Fruit fly (Drosophila melanogaster) whole organism, embryonic: ENCODE results near the gene GABPI.

Experiments
- Asciz ChIP-seq: fragments of 200-800 bp; sonication (Bioruptor generic); optimal IDR thresholded peaks from 2 replicates; lab custom pipeline; 2017; ENCODE audit warnings: missing biosample characterization, mild to moderate bottlenecking, missing genetic modification characterization, missing genetic modification reagents
- CG10959 ChIP-seq: fragments of 200-800 bp; sonication (Bioruptor generic); IDR thresholded peaks from 2 replicates; pipeline ENCODE4 v1.3.6; 2022; ENCODE audit warnings: missing biosample characterization, missing genetic modification characterization
- CG13296 ChIP-seq: fragments of 200-800 bp; sonication (Bioruptor generic); optimal IDR thresholded peaks from 3 replicates; lab custom pipeline; 2018; ENCODE audit warnings: missing biosample characterization, mild to moderate bottlenecking, missing genetic modification characterization
- CG13624 ChIP-seq: fragments of 200-800 bp; sonication (Bioruptor generic); optimal IDR thresholded peaks from 2 replicates; lab custom pipeline; 2016; ENCODE audit warnings: missing biosample characterization, missing genetic modification characterization
- CG14860 ChIP-seq: fragments of 200-800 bp; sonication (Bioruptor generic); IDR thresholded peaks from 3 replicates; pipeline ENCODE4 v1.3.6; 2022; ENCODE audit warnings: missing biosample characterization, missing genetic modification characterization; ENCODE audit not compliant: partially characterized antibody
- CG2129 ChIP-seq: fragments of 200-800 bp; sonication (Bioruptor generic); IDR thresholded peaks from 2 replicates; pipeline ENCODE4 v1.3.6; 2022; ENCODE audit warnings: missing biosample characterization, missing genetic modification characterization; ENCODE audit not compliant: partially characterized antibody
- CG31441 ChIP-seq: fragments of 200-800 bp; sonication (Bioruptor generic); IDR thresholded peaks from 2 replicates; pipeline ENCODE4 v1.3.6; 2022; ENCODE audit warnings: missing biosample characterization, missing genetic modification characterization
- CG3847 ChIP-seq: fragments of 200-800 bp; sonication (Bioruptor generic); IDR thresholded peaks from 2 replicates; pipeline ENCODE4 v1.3.6; 2022; ENCODE audit warnings: missing biosample characterization, missing genetic modification characterization
- CG4328 ChIP-seq: fragments of 200-800 bp; sonication (Bioruptor generic); optimal IDR thresholded peaks from 3 replicates; lab custom pipeline; 2017; ENCODE audit warnings: missing biosample characterization, missing genetic modification reagents, missing genetic modification characterization
- CG4404 ChIP-seq: fragments of 200-800 bp; sonication (Bioruptor generic); IDR thresholded peaks from 2 replicates; pipeline ENCODE4 v1.3.6; 2022; ENCODE audit warnings: missing biosample characterization, missing genetic modification characterization
- CG5180 ChIP-seq: fragments of 200-800 bp; sonication (Bioruptor generic); optimal IDR thresholded peaks from 3 replicates; lab custom pipeline; 2017; ENCODE audit warnings: missing biosample characterization, missing genetic modification characterization, mild to moderate bottlenecking, moderate library complexity, missing genetic modification reagents
- CG6175 ChIP-seq: fragments of 200-800 bp; sonication (Bioruptor generic); IDR thresholded peaks from 3 replicates; pipeline ENCODE4 v1.3.6; 2022; ENCODE audit warnings: missing biosample characterization, missing genetic modification characterization
- CG6272 ChIP-seq: fragments of 200-800 bp; sonication (Bioruptor generic); IDR thresholded peaks from 2 replicates; pipeline ENCODE4 v1.3.6; 2022; ENCODE audit warnings: missing biosample characterization, missing genetic modification characterization
- CG6689 ChIP-seq: fragments of 200-800 bp; sonication (Bioruptor generic); IDR thresholded peaks from 2 replicates; pipeline ENCODE4 v1.3.6; 2022; ENCODE audit warnings: missing biosample characterization, missing genetic modification characterization
- CG6813 ChIP-seq: fragments of 200-800 bp; sonication (Bioruptor generic); optimal IDR thresholded peaks from 2 replicates; lab custom pipeline; 2017; ENCODE audit warnings: missing biosample characterization, missing genetic modification characterization, mild to moderate bottlenecking, moderate library complexity, missing genetic modification reagents
- CG8281 ChIP-seq: fragments of 200-800 bp; sonication (Bioruptor generic); optimal IDR thresholded peaks from 2 replicates; lab custom pipeline; 2018; ENCODE audit warnings: missing biosample characterization, mild to moderate bottlenecking, missing genetic modification characterization, moderate library complexity
- D ChIP-seq, 2 experiments: fragments of 200-800 bp in 1 of 2; fragments of >200 bp in 1 of 2; sonication (Bioruptor generic) in 1 of 2; optimal IDR thresholded peaks; 2 replicates in 1 of 2; 3 replicates in 1 of 2; lab custom pipeline; 2017; ENCODE audit warnings: mild to moderate bottlenecking in 1 of 2, missing biosample characterization in 1 of 2, missing genetic modification characterization in 1 of 2, missing genetic modification reagents in 1 of 2
- Drgx ChIP-seq: fragments of 200-800 bp; sonication (Bioruptor generic); IDR thresholded peaks from 2 replicates; pipeline ENCODE4 v1.3.6; 2022; ENCODE audit warnings: missing biosample characterization, missing genetic modification characterization
- ERR ChIP-seq: fragments of 200-800 bp; sonication (Bioruptor generic); optimal IDR thresholded peaks from 2 replicates; lab custom pipeline; 2016; ENCODE audit warnings: missing biosample characterization, missing genetic modification characterization
- Fer1 ChIP-seq: fragments of 200-800 bp; sonication (Bioruptor generic); optimal IDR thresholded peaks from 2 replicates; lab custom pipeline; 2017; ENCODE audit warnings: missing biosample characterization, mild to moderate bottlenecking, missing genetic modification characterization
- H15 ChIP-seq: fragments of 200-800 bp; sonication (Bioruptor generic); IDR thresholded peaks from 3 replicates; pipeline ENCODE4 v1.3.6; 2022; ENCODE audit warnings: missing biosample characterization, missing genetic modification characterization
- Hand ChIP-seq: fragments of 200-800 bp; sonication (Bioruptor generic); optimal IDR thresholded peaks from 2 replicates; lab custom pipeline; 2017; ENCODE audit warnings: mild to moderate bottlenecking, missing biosample characterization, missing genetic modification reagents, missing genetic modification characterization
- Jarid2 ChIP-seq: fragments of 200-800 bp; sonication (Bioruptor generic); optimal IDR thresholded peaks from 3 replicates; lab custom pipeline; 2017; ENCODE audit warnings: mild to moderate bottlenecking, missing biosample characterization, missing genetic modification reagents, missing genetic modification characterization
- MBD-R2 ChIP-seq: fragments of 200-800 bp; sonication (Bioruptor generic); IDR thresholded peaks from 2 replicates; pipeline ENCODE4 v1.3.6; 2022; ENCODE audit warnings: missing biosample characterization, missing genetic modification characterization
- MTF-1 ChIP-seq: fragments of 200-800 bp; sonication (Bioruptor generic); optimal IDR thresholded peaks from 2 replicates; lab custom pipeline; 2018; ENCODE audit warnings: missing biosample characterization, mild to moderate bottlenecking, missing genetic modification characterization, borderline replicate concordance
- Med ChIP-seq: fragments of 200-800 bp; sonication (Bioruptor generic); peaks from one replicate; lab custom pipeline; 2016; ENCODE audit warnings: missing biosample characterization, missing genetic modification characterization, mild to moderate bottlenecking, inconsistent platforms, moderate library complexity
- Meics ChIP-seq: fragments of 200-800 bp; sonication (Bioruptor generic); optimal IDR thresholded peaks from 2 replicates; lab custom pipeline; 2017; ENCODE audit warnings: missing biosample characterization, mild to moderate bottlenecking, missing genetic modification characterization
- NC2α ChIP-seq: fragments of 200-800 bp; sonication (Bioruptor generic); optimal IDR thresholded peaks from 2 replicates; lab custom pipeline; 2016; ENCODE audit warnings: missing biosample characterization, missing genetic modification characterization
- NK7.1 ChIP-seq: fragments of 200-800 bp; sonication (Bioruptor generic); optimal IDR thresholded peaks from 3 replicates; lab custom pipeline; 2016; ENCODE audit warnings: missing biosample characterization, missing genetic modification characterization
- ash1 ChIP-seq: fragments of 200-800 bp; sonication (Bioruptor generic); optimal IDR thresholded peaks from 2 replicates; lab custom pipeline; 2018; ENCODE audit warnings: missing biosample characterization, mild to moderate bottlenecking, missing genetic modification characterization
- br ChIP-seq: fragments of >200 bp; optimal IDR thresholded peaks from 2 replicates; lab custom pipeline; 2017
- ci ChIP-seq: fragments of 200-800 bp; sonication (Bioruptor generic); IDR thresholded peaks from 3 replicates; pipeline ENCODE4 v1.3.6; 2022; ENCODE audit warnings: missing biosample characterization, missing genetic modification characterization
- gce ChIP-seq: fragments of 200-800 bp; sonication (Bioruptor generic); IDR thresholded peaks from 3 replicates; pipeline ENCODE4 v1.3.6; 2022; ENCODE audit warnings: missing biosample characterization, missing genetic modification characterization
- gro ChIP-seq: fragments of 200-800 bp; sonication (Bioruptor generic); optimal IDR thresholded peaks from 2 replicates; lab custom pipeline; 2016; ENCODE audit warnings: missing biosample characterization, missing genetic modification characterization
- gsb ChIP-seq: fragments of 200-800 bp; sonication (Bioruptor generic); IDR thresholded peaks from 2 replicates; pipeline ENCODE4 v1.3.6; 2022; ENCODE audit warnings: missing biosample characterization, missing genetic modification characterization
- her ChIP-seq: fragments of 200-800 bp; sonication (Bioruptor generic); optimal IDR thresholded peaks from 2 replicates; lab custom pipeline; 2016; ENCODE audit warnings: missing biosample characterization, missing genetic modification characterization
- mirr ChIP-seq: fragments of 200-800 bp; sonication (Bioruptor generic); optimal IDR thresholded peaks from 3 replicates; lab custom pipeline; 2018; ENCODE audit warnings: missing biosample characterization, mild to moderate bottlenecking, missing genetic modification characterization
- otp ChIP-seq: fragments of 200-800 bp; sonication (Bioruptor generic); IDR thresholded peaks from 3 replicates; pipeline ENCODE4, ENCODE4 v1.3.6; 2022; ENCODE audit warnings: missing biosample characterization, missing genetic modification characterization
- peb ChIP-seq: fragments of 200-800 bp; sonication (Bioruptor generic); IDR thresholded peaks from 2 replicates; pipeline ENCODE4 v1.3.6; 2022; ENCODE audit warnings: missing biosample characterization, missing genetic modification characterization
- ranshi ChIP-seq: fragments of 200-800 bp; sonication (Bioruptor generic); IDR thresholded peaks from 2 replicates; pipeline ENCODE4 v1.3.6; 2022; ENCODE audit warnings: missing biosample characterization, missing genetic modification characterization
- sens ChIP-seq: fragments of 200-800 bp; sonication (Bioruptor generic); peaks from one replicate; lab custom pipeline; 2016; ENCODE audit warnings: missing biosample characterization, missing genetic modification characterization
- sob ChIP-seq: fragments of 200-800 bp; sonication (Bioruptor generic); IDR thresholded peaks from 2 replicates; pipeline ENCODE4 v1.3.6; 2022; ENCODE audit warnings: missing biosample characterization, missing genetic modification characterization
- tgo ChIP-seq: fragments of 200-800 bp; sonication (Bioruptor generic); IDR thresholded peaks from 3 replicates; pipeline ENCODE4 v1.3.6; 2022; ENCODE audit warnings: missing biosample characterization, missing genetic modification characterization
- tll ChIP-seq, 2 experiments: fragments of 200-800 bp in 1 of 2; fragments of >200 bp in 1 of 2; sonication (Bioruptor generic) in 1 of 2; optimal IDR thresholded peaks; 2 replicates each; lab custom pipeline; 2017 to 2019; ENCODE audit warnings: missing biosample characterization in 2 of 2, missing genetic modification characterization in 2 of 2, mild to moderate bottlenecking in 1 of 2, moderate library complexity in 1 of 2
- trh ChIP-seq: fragments of 200-800 bp; sonication (Bioruptor generic); optimal IDR thresholded peaks from 2 replicates; lab custom pipeline; 2016; ENCODE audit warnings: missing biosample characterization, missing genetic modification characterization
- tup ChIP-seq: fragments of 200-800 bp; sonication (Bioruptor generic); optimal IDR thresholded peaks from 2 replicates; lab custom pipeline; 2016; ENCODE audit warnings: missing biosample characterization, mild to moderate bottlenecking, missing genetic modification characterization, moderate library complexity
- unc-4 ChIP-seq: fragments of 200-800 bp; sonication (Bioruptor generic); IDR thresholded peaks from 2 replicates; pipeline ENCODE4 v1.3.6; 2022; ENCODE audit warnings: missing biosample characterization, missing genetic modification characterization; ENCODE audit not compliant: partially characterized antibody
- unpg ChIP-seq: fragments of 200-800 bp; sonication (Bioruptor generic); optimal IDR thresholded peaks from 3 replicates; lab custom pipeline; 2018; ENCODE audit warnings: missing biosample characterization, mild to moderate bottlenecking, missing genetic modification characterization, moderate library complexity
- usp ChIP-seq: fragments of >200 bp; optimal IDR thresholded peaks from 2 replicates; lab custom pipeline; 2017; ENCODE audit warnings: missing biosample characterization, missing genetic modification characterization
- zfh1 ChIP-seq: fragments of 200-800 bp; sonication (Bioruptor generic); IDR thresholded peaks from 3 replicates; pipeline ENCODE4 v1.3.6; 2022; ENCODE audit warnings: missing biosample characterization, missing genetic modification characterization

GABPI gene

DNA sequence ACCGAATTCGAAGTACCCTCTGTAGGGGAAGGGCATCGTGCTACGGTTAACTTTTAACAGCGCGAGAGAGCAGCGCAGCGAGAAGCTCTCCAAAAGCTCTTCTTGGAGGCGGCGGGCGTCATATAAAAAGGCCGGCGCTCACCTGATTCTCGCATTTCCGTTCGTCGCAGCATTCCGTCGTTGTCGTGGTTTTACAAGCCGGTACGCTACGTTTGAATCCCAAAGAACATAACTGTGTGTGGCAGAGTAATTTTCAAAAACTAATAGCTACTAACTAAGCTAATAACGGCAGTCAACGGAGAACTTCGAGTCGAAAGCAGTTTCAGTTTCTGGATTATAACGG is 26.1 kb downstream of the GABPI start, which contains the start of gene FASN1 (continued):
- TF ChIP-seq CG14860 (GFP tag; lab: Robert Waterston, UW) (0 out of 3 replicates have a peak, but pooled peaks have one; percentile 36), usp (GFP tag; lab: Kevin White, UChicago) (no peak), sob (0 out of 2 replicates have a peak, but pooled peaks have one; percentile 22), Drgx (peak; percentile 36; the same call in 1 of the 2 replicates), CG6689 (GFP tag; lab: Robert Waterston, UW) (no peak), sens (GFP tag; lab: Kevin White, UChicago) (peak; percentile 43), CG13624 (GFP tag; lab: Kevin White, UChicago) (peak; percentile 28), Meics (GFP tag; lab: Kevin White, UChicago) (no peak), NC2α (GFP tag; lab: Kevin White, UChicago) (peak; percentile 11), otp (GFP tag; lab: Robert Waterston, UW) (0 out of 3 replicates have a peak, but pooled peaks have one; percentile 20), zfh1 (GFP tag; lab: Robert Waterston, UW) (peak; percentile 34; the same call in 1 of the 3 replicates), ash1 (GFP tag; lab: Kevin White, UChicago) (peak; percentile 7), Fer1 (peak; percentile 19), br (lab: Kevin White, UChicago) (no peak), CG5180 (GFP tag; lab: Kevin White, UChicago) (peak; percentile 23), CG31441 (peak; percentile 5; the same call in 1 of the 2 replicates), her (GFP tag; lab: Kevin White, UChicago) (peak; percentile 1), unc-4 (0 out of 2 replicates have a peak, but pooled peaks have one; percentile 24), CG6175 (0 out of 3 replicates have a peak, but pooled peaks have one; percentile 25), tup (no peak), ERR (GFP tag; lab: Kevin White, UChicago) (no peak), peb (GFP tag; lab: Robert Waterston, UW) (0 out of 2 replicates have a peak, but pooled peaks have one; percentile 21), CG4404 (GFP tag; lab: Robert Waterston, UW) (no peak), H15 (GFP tag; lab: Robert Waterston, UW) (no peak), CG6272 (GFP tag; lab: Robert Waterston, UW) (no peak), gro (GFP tag; lab: Kevin White, UChicago) (peak; percentile 59), gce (GFP tag; lab: Robert Waterston, UW) (peak; percentile 51; the same call in 1 of the 3 replicates), MBD-R2 (peak; percentile 31; the same call in 1 of the 2 replicates), tgo (GFP tag; lab: Robert Waterston, UW) (peak; percentile 39; the same call in 1 of the 3 replicates), mirr (GFP tag; lab: Kevin White, UChicago) (peak; percentile 62), ranshi (GFP tag; lab: Robert Waterston, UW) (0 out of 2 replicates have a peak, but pooled peaks have one; percentile 50), D (optimal IDR thresholded peaks at IDR 0.05; lab: Kevin White, UChicago) (no peak), D (GFP tag; optimal IDR thresholded peaks at IDR 0.05; lab: Kevin White, UChicago) (no peak), NK7.1 (no peak), Jarid2 (GFP tag; lab: Kevin White, UChicago) (peak; percentile 80), CG2129 (no peak), CG10959 (GFP tag; lab: Robert Waterston, UW) (no peak), Asciz (GFP tag; lab: Kevin White, UChicago) (no peak), unpg (GFP tag; lab: Kevin White, UChicago) (no peak), CG4328 (GFP tag; lab: Kevin White, UChicago) (peak; percentile 40), ci (GFP tag; lab: Robert Waterston, UW) (peak; percentile 73), Hand (GFP tag; lab: Kevin White, UChicago) (peak; percentile 12), trh (GFP tag; lab: Kevin White, UChicago) (no peak), Med (GFP tag; lab: Kevin White, UChicago) (peak; percentile 92), tll (GFP tag; optimal IDR thresholded peaks at IDR 0.05; lab: Kevin White, UChicago) (no peak), MTF-1 (peak; percentile 25), CG13296 (GFP tag; lab: Kevin White, UChicago) (peak; percentile 42), CG8281 (no peak), gsb (GFP tag; lab: Robert Waterston, UW) (no peak), CG6813 (GFP tag; lab: Kevin White, UChicago) (peak; percentile 46), CG3847 (GFP tag; lab: Robert Waterston, UW) (no peak)
